Worm (Caenorhabditis elegans) whole organism, early embryonic: ENCODE data around the gene C01G10.7.

Experiments used
- B0310.2 ChIP-seq: sonication (generic microtip); optimal IDR thresholded peaks from 2 replicates; lab custom pipeline; 2016; ENCODE audit warnings: mild to moderate bottlenecking, missing genetic modification characterization, missing compliant biosample characterization
- F13C5.2 ChIP-seq: sonication (generic microtip); optimal IDR thresholded peaks from 2 replicates; lab custom pipeline; 2017; ENCODE audit warnings: mild to moderate bottlenecking, missing genetic modification characterization, inconsistent platforms, missing compliant biosample characterization
- ama-1 ChIP-seq: fragments of 150-350 bp; optimal IDR thresholded peaks from 2 replicates; lab custom pipeline; 2014
- ceh-13 ChIP-seq: fragments of 200-800 bp; sonication (Bioruptor generic); optimal IDR thresholded peaks from 2 replicates; lab custom pipeline; 2018; ENCODE audit warnings: mild to moderate bottlenecking, missing genetic modification characterization, missing compliant biosample characterization
- ceh-36 ChIP-seq: sonication (generic microtip); optimal IDR thresholded peaks from 2 replicates; lab custom pipeline; 2016; ENCODE audit warnings: missing genetic modification characterization, inconsistent platforms, missing compliant biosample characterization
- ets-7 ChIP-seq: sonication (generic microtip); optimal IDR thresholded peaks from 2 replicates; lab custom pipeline; 2016; ENCODE audit warnings: missing genotype, missing genetic modification characterization, missing compliant biosample characterization
- flt-1 ChIP-seq: fragments of 200-800 bp; sonication (Bioruptor generic); IDR thresholded peaks from 2 replicates; pipeline ENCODE4 v1.3.6; 2022; ENCODE audit warnings: missing genetic modification characterization, missing compliant biosample characterization
- hmbx-1 ChIP-seq: sonication (generic microtip); optimal IDR thresholded peaks from 2 replicates; lab custom pipeline; 2016; ENCODE audit warnings: mild to moderate bottlenecking, missing genetic modification characterization, missing compliant biosample characterization
- hmg-4 ChIP-seq: fragments of 200-800 bp; sonication (Bioruptor generic); optimal IDR thresholded peaks from 2 replicates; lab custom pipeline; 2018; ENCODE audit warnings: mild to moderate bottlenecking, missing genetic modification characterization, missing compliant biosample characterization
- hnd-1 ChIP-seq: sonication (generic microtip); optimal IDR thresholded peaks from 2 replicates; lab custom pipeline; 2016; ENCODE audit warnings: missing genetic modification characterization, missing compliant biosample characterization
- scrt-1 ChIP-seq: fragments of 200-800 bp; sonication (Bioruptor generic); IDR thresholded peaks from 2 replicates; pipeline ENCODE4 v1.3.6; 2022; ENCODE audit warnings: missing genetic modification characterization, missing compliant biosample characterization
- tbx-11 ChIP-seq: fragments of 200-800 bp; sonication (Bioruptor generic); IDR thresholded peaks from 2 replicates; pipeline ENCODE4 v1.3.6; 2022; ENCODE audit warnings: missing genetic modification characterization, missing compliant biosample characterization
- tbx-37 ChIP-seq: fragments of 200-800 bp; sonication (Bioruptor generic); conservative IDR thresholded peaks from 2 replicates; pipeline ENCODE4 v1.3.6; 2022; ENCODE audit warnings: missing genetic modification reagents, missing genetic modification characterization, missing compliant biosample characterization
- tra-4 ChIP-seq: sonication (generic microtip); optimal IDR thresholded peaks from 2 replicates; lab custom pipeline; 2017; ENCODE audit warnings: missing genetic modification characterization, missing compliant biosample characterization

- TF ChIP-seq ets-7 (tag; lab: Kevin White, UChicago): no peak
- no peak for TF ChIP-seq F13C5.2 (tag; lab: Kevin White, UChicago)
- TF ChIP-seq ama-1 (lab: Kevin White, UChicago): no peak
- no peak for TF ChIP-seq hmg-4 (GFP tag; lab: Kevin White, UChicago)
- no peak for TF ChIP-seq B0310.2
- TF ChIP-seq flt-1 (GFP tag; lab: Robert Waterston, UW): no peak
- no peak for TF ChIP-seq ceh-36
- TF ChIP-seq tra-4 (tag; lab: Kevin White, UChicago): no peak
- no peak for TF ChIP-seq ceh-13
- no peak for TF ChIP-seq tbx-37 (GFP tag; lab: Robert Waterston, UW)
- no peak for TF ChIP-seq hnd-1 (tag; lab: Kevin White, UChicago)
- no peak for TF ChIP-seq scrt-1 (GFP tag; lab: Robert Waterston, UW)
- no peak for TF ChIP-seq hmbx-1 (tag; lab: Kevin White, UChicago)
- TF ChIP-seq tbx-11 (GFP tag; lab: Robert Waterston, UW): no peak
Observed at ce11 chrV:15058965-15059364, 26.6 kb upstream of the C01G10.7 start.
